Worm (Caenorhabditis elegans): Measurements from ENCODE around the gene D1005.5.

Gene D1005.5

DNA sequence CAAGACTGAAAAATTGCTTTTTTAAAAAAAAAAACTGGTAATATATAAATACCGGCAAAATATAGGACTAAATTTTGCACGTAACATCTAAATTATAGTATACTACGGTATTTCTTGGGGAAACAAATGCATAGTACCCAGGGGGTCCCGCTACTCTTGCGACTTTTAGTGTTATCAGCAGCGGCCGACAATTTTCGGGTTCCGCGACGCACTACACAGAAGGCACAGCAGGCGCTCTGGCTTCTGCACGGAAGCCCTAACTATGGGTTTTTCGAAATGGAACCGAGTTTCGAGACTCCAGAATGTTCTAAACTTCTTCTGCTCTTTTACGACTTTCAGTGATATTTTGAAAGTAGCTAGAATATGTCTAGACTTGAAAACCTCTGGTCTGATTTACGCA, 43.8 kb upstream of the D1005.5 start:
- no peak for TF ChIP-seq sptf-1 (tag; optimal IDR thresholded peaks at IDR 0.05)
- no peak for TF ChIP-seq mab-5 (tag; optimal IDR thresholded peaks at IDR 0.05)
- TF ChIP-seq snpc-4 (tag; optimal IDR thresholded peaks at IDR 0.05), result no peak
- TF ChIP-seq nhr-237 (tag; optimal IDR thresholded peaks at IDR 0.05), result no peak
- no peak for TF ChIP-seq flh-1 (GFP tag; optimal IDR thresholded peaks at IDR 0.05)
- TF ChIP-seq pha-4 (tag; optimal IDR thresholded peaks at IDR 0.05), result no peak
- TF ChIP-seq nhr-76 (tag; optimal IDR thresholded peaks at IDR 0.05), result no peak
- no peak for TF ChIP-seq unc-120 (tag; optimal IDR thresholded peaks at IDR 0.05; ENCODE audit: poor library complexity, severe bottlenecking)
- TF ChIP-seq lsy-2 (tag; optimal IDR thresholded peaks at IDR 0.05), result no peak
- TF ChIP-seq nhr-12 (tag; optimal IDR thresholded peaks at IDR 0.05), result no peak
- no peak for TF ChIP-seq cnd-1 (tag; optimal IDR thresholded peaks at IDR 0.05)
- no peak for TF ChIP-seq ceh-83 (GFP tag; optimal IDR thresholded peaks at IDR 0.05)

DNA sequence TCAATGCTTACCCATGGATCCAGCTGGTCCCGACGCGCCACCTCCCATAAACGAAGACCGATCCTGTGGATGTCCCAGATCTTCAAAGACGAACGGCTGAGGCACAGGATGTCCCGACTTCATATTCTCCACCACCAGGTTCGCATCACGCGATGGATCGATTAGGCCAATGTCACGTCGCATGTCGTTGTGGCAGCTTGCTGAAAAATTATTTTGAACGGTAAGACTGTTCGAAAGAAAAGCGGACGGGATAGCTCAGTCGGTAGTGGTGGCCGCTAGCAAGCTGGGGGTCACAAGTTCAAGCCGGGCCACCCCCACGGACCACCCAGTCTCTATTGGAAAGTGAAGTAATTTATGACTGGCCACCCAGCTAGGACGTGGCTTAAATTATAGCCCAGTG, 40.4 kb upstream of the D1005.5 start:
- TF ChIP-seq unc-62 (GFP tag; optimal IDR thresholded peaks at IDR 0.05), result no peak
- no peak for TF ChIP-seq lin-13 (tag; optimal IDR thresholded peaks at IDR 0.05)
- no peak for TF ChIP-seq lin-32 (GFP tag; optimal IDR thresholded peaks at IDR 0.05)
- TF ChIP-seq snpc-4 (tag; optimal IDR thresholded peaks at IDR 0.05), result no peak
- TF ChIP-seq lsy-2 (tag; optimal IDR thresholded peaks at IDR 0.05), result no peak
- TF ChIP-seq nhr-2 (tag; optimal IDR thresholded peaks at IDR 0.05), result no peak

- TF ChIP-seq nhr-2 (tag; optimal IDR thresholded peaks at IDR 0.05) (no peak), tbx-8 (GFP tag; optimal IDR thresholded peaks at IDR 0.05) (no peak), nhr-76 (tag; optimal IDR thresholded peaks at IDR 0.05) (no peak), unc-39 (tag; optimal IDR thresholded peaks at IDR 0.05) (no peak), ztf-11 (tag; optimal IDR thresholded peaks at IDR 0.05) (no peak), lsy-2 (tag; optimal IDR thresholded peaks at IDR 0.05) (no peak), ceh-43 (GFP tag; optimal IDR thresholded peaks at IDR 0.05) (no peak), ces-1 (GFP tag; optimal IDR thresholded peaks at IDR 0.05) (no peak), blmp-1 (tag; optimal IDR thresholded peaks at IDR 0.05) (no peak), nhr-28 (tag; optimal IDR thresholded peaks at IDR 0.05) (no peak), elt-3 (tag; optimal IDR thresholded peaks at IDR 0.05) (no peak), ceh-83 (GFP tag; optimal IDR thresholded peaks at IDR 0.05) (no peak), mab-5 (tag; optimal IDR thresholded peaks at IDR 0.05) (no peak), unc-62 (GFP tag; optimal IDR thresholded peaks at IDR 0.05) (no peak)
These were observed 39.5 kb upstream of the D1005.5 start for ce11 chrX:1512307-1512706.

ce11 chrX:1504529-1505080, 31.8 kb upstream of the D1005.5 start:
- no peak for TF ChIP-seq elt-3 (tag; optimal IDR thresholded peaks at IDR 0.05)
- TF ChIP-seq ces-1 (GFP tag; optimal IDR thresholded peaks at IDR 0.05), result no peak
- TF ChIP-seq lin-32 (GFP tag; optimal IDR thresholded peaks at IDR 0.05), result no peak
- no peak for TF ChIP-seq mab-5 (tag; optimal IDR thresholded peaks at IDR 0.05)
- peak; percentile 42 for TF ChIP-seq hlh-1 (tag; optimal IDR thresholded peaks at IDR 0.05)
- no peak for TF ChIP-seq pha-4 (tag; optimal IDR thresholded peaks at IDR 0.05)
- TF ChIP-seq lin-13 (tag; optimal IDR thresholded peaks at IDR 0.05), result no peak

DNA sequence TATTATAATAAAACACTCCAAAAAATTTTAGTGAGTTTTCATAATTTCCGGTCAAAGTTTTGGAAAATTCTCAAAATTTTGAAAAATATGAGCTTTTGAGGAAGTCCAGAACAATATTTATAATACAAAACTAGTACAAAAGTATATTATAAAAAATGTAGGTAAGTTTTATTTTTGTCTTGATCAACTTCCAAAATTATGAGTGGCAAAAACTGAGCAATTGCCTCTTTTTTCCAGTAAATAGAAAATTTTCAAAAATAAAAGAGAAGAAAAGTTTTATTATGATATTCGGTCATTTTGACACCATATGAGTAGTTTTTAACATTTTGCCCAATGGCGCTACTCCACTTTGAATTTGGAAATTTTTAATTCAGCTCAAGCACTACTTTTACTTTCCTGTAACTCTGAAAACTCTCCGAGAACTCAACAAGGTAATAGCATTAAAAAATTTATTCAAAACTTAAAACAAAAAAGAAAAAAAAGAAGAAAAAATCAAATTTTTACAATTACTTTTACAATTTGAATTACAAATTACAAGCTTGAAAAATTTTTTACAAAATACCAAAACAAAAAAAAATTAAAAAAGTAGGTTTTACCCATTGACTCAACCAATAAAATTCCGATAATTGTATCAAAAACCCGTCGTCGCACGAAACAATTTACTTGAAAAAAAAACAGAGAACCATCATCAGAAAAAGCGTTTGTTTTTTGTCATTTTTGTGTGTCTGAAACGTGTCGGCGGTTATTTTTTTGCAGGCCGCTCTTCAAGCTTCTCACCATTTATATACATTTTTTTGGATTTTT, 31.1 kb upstream of the D1005.5 start:
- no peak for TF ChIP-seq pha-4 (tag; optimal IDR thresholded peaks at IDR 0.05)
- TF ChIP-seq ceh-39 (tag; optimal IDR thresholded peaks at IDR 0.05), result no peak
- no peak for TF ChIP-seq unc-120 (tag; optimal IDR thresholded peaks at IDR 0.05; ENCODE audit: poor library complexity, severe bottlenecking)
- no peak for TF ChIP-seq unc-62 (GFP tag; optimal IDR thresholded peaks at IDR 0.05)
- no peak for TF ChIP-seq lin-13 (tag; optimal IDR thresholded peaks at IDR 0.05)
- no peak for TF ChIP-seq ceh-83 (GFP tag; optimal IDR thresholded peaks at IDR 0.05)
- no peak for TF ChIP-seq snpc-4 (tag; optimal IDR thresholded peaks at IDR 0.05)
- TF ChIP-seq bed-3 (GFP tag; optimal IDR thresholded peaks at IDR 0.05), result no peak
- TF ChIP-seq ces-1 (GFP tag; optimal IDR thresholded peaks at IDR 0.05), result no peak
- no peak for TF ChIP-seq elt-1 (tag; optimal IDR thresholded peaks at IDR 0.05; ENCODE audit: borderline replicate concordance, insufficient read depth)
- TF ChIP-seq nhr-76 (tag; optimal IDR thresholded peaks at IDR 0.05), result no peak
- no peak for TF ChIP-seq ham-2 (GFP tag; optimal IDR thresholded peaks at IDR 0.05)
- TF ChIP-seq hlh-1 (tag; optimal IDR thresholded peaks at IDR 0.05), result no peak
- no peak for TF ChIP-seq nhr-12 (tag; optimal IDR thresholded peaks at IDR 0.05)
- TF ChIP-seq elt-3 (tag; optimal IDR thresholded peaks at IDR 0.05), result no peak
- TF ChIP-seq mab-5 (tag; optimal IDR thresholded peaks at IDR 0.05), result no peak
- TF ChIP-seq lsy-2 (tag; optimal IDR thresholded peaks at IDR 0.05), result no peak
- no peak for TF ChIP-seq unc-39 (tag; optimal IDR thresholded peaks at IDR 0.05)
- no peak for TF ChIP-seq ceh-43 (GFP tag; optimal IDR thresholded peaks at IDR 0.05)

Measured in whole organism, mixed stage, embryonic.